Worm (Caenorhabditis elegans) whole organism, L4 larva: Measurements from ENCODE around the gene snf-9.
A peak's percentile ranks its signal among the peaks of the same experiment; 100 is the strongest.

Experiments
- arid-1 ChIP-seq: fragments of 200-800 bp; sonication (Bioruptor generic); conservative IDR thresholded peaks from 2 replicates; pipeline ENCODE4 v1.3.6; 2022; ENCODE audit warnings: missing genetic modification reagents, missing genetic modification characterization, missing compliant biosample characterization
- ceh-82 ChIP-seq: sonication (generic microtip); optimal IDR thresholded peaks from 2 replicates; lab custom pipeline; 2017; ENCODE audit warnings: missing biosample characterization, missing genetic modification characterization
- dmd-8 ChIP-seq: fragments of 200-800 bp; sonication (Bioruptor generic); IDR thresholded peaks from 2 replicates; pipeline ENCODE4 v1.3.6; 2022; ENCODE audit warnings: missing genetic modification characterization, missing compliant biosample characterization
- egl-27 ChIP-seq: sonication (generic microtip); optimal IDR thresholded peaks from 3 replicates; lab custom pipeline; 2017; ENCODE audit warnings: missing biosample characterization, missing genetic modification reagents, missing genetic modification characterization
- fos-1 ChIP-seq: fragments of 150-350 bp; optimal IDR thresholded peaks from 2 replicates; lab custom pipeline; 2014; ENCODE audit warnings: missing biosample characterization, missing genetic modification characterization
- lin-13 ChIP-seq: fragments of 150-350 bp; optimal IDR thresholded peaks from 2 replicates; lab custom pipeline; 2014; ENCODE audit warnings: missing biosample characterization, missing genetic modification reagents, missing genetic modification characterization
- lin-15B ChIP-seq: fragments of 150-350 bp; sonication (generic microtip); optimal IDR thresholded peaks from 3 replicates; lab custom pipeline; 2014; ENCODE audit warnings: missing biosample characterization, missing genetic modification characterization
- mdl-1 ChIP-seq, 2 experiments: fragments of 150-350 bp in 1 of 2; sonication (generic microtip) in 1 of 2; optimal IDR thresholded peaks; 2 replicates each; lab custom pipeline; 2014 to 2017; ENCODE audit warnings: missing biosample characterization in 2 of 2, missing genetic modification characterization in 2 of 2
- nhr-237 ChIP-seq: sonication (generic microtip); optimal IDR thresholded peaks from 2 replicates; lab custom pipeline; 2017; ENCODE audit warnings: missing biosample characterization, missing genetic modification characterization
- skn-1 ChIP-seq: fragments of 150-350 bp; optimal IDR thresholded peaks from 2 replicates; lab custom pipeline; 2014; ENCODE audit warnings: missing biosample characterization, missing genetic modification characterization
- spr-1 ChIP-seq: sonication (generic microtip); optimal IDR thresholded peaks from 2 replicates; lab custom pipeline; 2016; ENCODE audit warnings: mild to moderate bottlenecking, missing genetic modification characterization, missing compliant biosample characterization
- unc-39 ChIP-seq: sonication (generic microtip); optimal IDR thresholded peaks from 2 replicates; lab custom pipeline; 2017; ENCODE audit warnings: missing biosample characterization, missing genetic modification characterization
- zag-1 ChIP-seq: fragments of 150-350 bp; optimal IDR thresholded peaks from 2 replicates; lab custom pipeline; 2014; ENCODE audit warnings: missing biosample characterization, missing genetic modification characterization

DNA sequence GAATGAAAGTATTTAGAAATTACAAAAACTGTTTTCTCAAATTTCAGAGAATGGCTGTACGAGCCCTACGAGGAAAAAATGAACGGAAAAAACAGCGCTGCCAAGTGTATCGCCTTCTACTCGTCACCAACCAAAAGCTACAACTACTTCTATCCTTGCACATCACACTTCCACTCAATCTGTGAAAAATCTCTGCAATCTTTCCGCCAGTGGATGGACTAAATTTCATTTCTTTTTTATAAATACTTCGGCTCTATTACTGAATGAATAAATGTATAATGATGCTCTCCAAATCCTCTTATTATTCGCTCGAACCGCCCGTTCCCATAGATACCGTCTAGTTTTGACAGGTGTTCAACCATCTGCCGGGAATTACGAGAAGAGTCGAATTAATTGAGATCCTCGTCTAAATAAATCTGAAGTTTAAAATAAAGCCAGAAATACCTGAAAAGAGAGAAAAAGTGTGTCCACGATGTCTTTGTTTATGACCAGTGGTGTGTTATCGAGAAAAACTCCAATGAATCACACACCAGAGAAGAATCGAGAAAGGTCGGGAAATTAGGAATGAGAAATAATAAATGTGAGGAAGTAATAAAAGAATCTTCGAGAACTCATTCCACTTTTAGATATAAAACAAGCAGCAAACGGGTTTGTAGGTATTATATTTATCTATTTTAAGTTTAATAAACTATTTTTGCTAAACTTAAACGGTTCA lies 34.3 kb upstream of the snf-9 start:
- no peak for TF ChIP-seq nhr-237 (tag; lab: Kevin White, UChicago)
- TF ChIP-seq egl-27, result no peak
- TF ChIP-seq unc-39, result no peak
- no peak for TF ChIP-seq ceh-82 (tag; lab: Kevin White, UChicago)
- TF ChIP-seq lin-15B, result no peak
- TF ChIP-seq skn-1 (tag; lab: Kevin White, UChicago), result peak; percentile 21
- TF ChIP-seq arid-1, result no peak
- no peak for TF ChIP-seq lin-13 (GFP tag; lab: Kevin White, UChicago)
- no peak for TF ChIP-seq zag-1 (tag; lab: Kevin White, UChicago)
- no peak for TF ChIP-seq spr-1 (tag; lab: Kevin White, UChicago)
- TF ChIP-seq mdl-1 (tag; optimal IDR thresholded peaks at IDR 0.05; lab: Kevin White, UChicago), result no peak
- no peak for TF ChIP-seq dmd-8 (GFP tag; lab: Robert Waterston, UW)
- TF ChIP-seq fos-1 (tag; lab: Kevin White, UChicago), result no peak
